Fruit fly (Drosophila melanogaster) whole organism, embryonic: ENCODE data around the gene CG34417.

Source experiments
- Aef1 ChIP-seq: fragments of 200-800 bp; sonication (Bioruptor generic); IDR thresholded peaks from 3 replicates; pipeline ENCODE4 v1.3.6; 2022; ENCODE audit warnings: missing biosample characterization, missing genetic modification characterization
- BEAF-32 ChIP-seq: fragments of 200-800 bp; sonication (Bioruptor generic); optimal IDR thresholded peaks from 3 replicates; lab custom pipeline; 2017; ENCODE audit warnings: missing biosample characterization, missing genetic modification characterization, mild to moderate bottlenecking, moderate library complexity, missing genetic modification reagents
- Bteb2 ChIP-seq: fragments of 200-800 bp; sonication (Bioruptor generic); optimal IDR thresholded peaks from 2 replicates; lab custom pipeline; 2016; ENCODE audit warnings: missing biosample characterization, missing genetic modification characterization
- CG10267 ChIP-seq: fragments of 200-800 bp; sonication (Bioruptor generic); optimal IDR thresholded peaks from 2 replicates; lab custom pipeline; 2018; ENCODE audit warnings: missing biosample characterization, mild to moderate bottlenecking, missing genetic modification characterization, moderate library complexity
- CG10366 ChIP-seq: fragments of 200-800 bp; sonication (Bioruptor generic); IDR thresholded peaks from 2 replicates; pipeline ENCODE4 v1.3.6; 2022; ENCODE audit warnings: missing biosample characterization, missing genetic modification characterization
- CG10959 ChIP-seq: fragments of 200-800 bp; sonication (Bioruptor generic); IDR thresholded peaks from 2 replicates; pipeline ENCODE4 v1.3.6; 2022; ENCODE audit warnings: missing biosample characterization, missing genetic modification characterization
- CG11398 ChIP-seq: fragments of 200-800 bp; sonication (Bioruptor generic); optimal IDR thresholded peaks from 2 replicates; lab custom pipeline; 2016; ENCODE audit warnings: missing biosample characterization, missing genetic modification characterization
- CG12104 ChIP-seq: fragments of 200-800 bp; sonication (Bioruptor generic); optimal IDR thresholded peaks from 3 replicates; lab custom pipeline; 2016; ENCODE audit warnings: missing biosample characterization, missing genetic modification characterization
- CG12155 ChIP-seq: fragments of 200-800 bp; sonication (Bioruptor generic); optimal IDR thresholded peaks from 3 replicates; lab custom pipeline; 2016; ENCODE audit warnings: missing biosample characterization, missing genetic modification characterization
- CG12391 ChIP-seq: fragments of 200-800 bp; sonication (Bioruptor generic); optimal IDR thresholded peaks from 3 replicates; lab custom pipeline; 2018; ENCODE audit warnings: missing biosample characterization, mild to moderate bottlenecking, missing genetic modification characterization, moderate library complexity
- CG13624 ChIP-seq: fragments of 200-800 bp; sonication (Bioruptor generic); optimal IDR thresholded peaks from 2 replicates; lab custom pipeline; 2016; ENCODE audit warnings: missing biosample characterization, missing genetic modification characterization
- CG1602 ChIP-seq: fragments of 200-800 bp; sonication (Bioruptor generic); optimal IDR thresholded peaks from 3 replicates; lab custom pipeline; 2016; ENCODE audit warnings: missing biosample characterization, missing genetic modification characterization
- CG30403 ChIP-seq: fragments of 200-800 bp; sonication (Bioruptor generic); optimal IDR thresholded peaks from 3 replicates; lab custom pipeline; 2016; ENCODE audit warnings: missing biosample characterization, missing genetic modification characterization
- CG31441 ChIP-seq: fragments of 200-800 bp; sonication (Bioruptor generic); IDR thresholded peaks from 2 replicates; pipeline ENCODE4 v1.3.6; 2022; ENCODE audit warnings: missing biosample characterization, missing genetic modification characterization
- CG3163 ChIP-seq: fragments of 200-800 bp; sonication (Bioruptor generic); optimal IDR thresholded peaks from 3 replicates; lab custom pipeline; 2016; ENCODE audit warnings: missing biosample characterization, missing genetic modification characterization
- CG33213 ChIP-seq: fragments of 200-800 bp; sonication (Bioruptor generic); optimal IDR thresholded peaks from 3 replicates; lab custom pipeline; 2016; ENCODE audit warnings: missing biosample characterization, missing genetic modification characterization
- CG4617 ChIP-seq: fragments of 200-800 bp; sonication (Bioruptor generic); optimal IDR thresholded peaks from 3 replicates; lab custom pipeline; 2016; ENCODE audit warnings: missing biosample characterization, missing genetic modification characterization, borderline replicate concordance
- CG4854 ChIP-seq: fragments of 200-800 bp; sonication (Bioruptor generic); optimal IDR thresholded peaks from 2 replicates; lab custom pipeline; 2016; ENCODE audit warnings: missing biosample characterization, missing genetic modification characterization, inconsistent platforms
- CG5180 ChIP-seq: fragments of 200-800 bp; sonication (Bioruptor generic); optimal IDR thresholded peaks from 3 replicates; lab custom pipeline; 2017; ENCODE audit warnings: missing biosample characterization, missing genetic modification characterization, mild to moderate bottlenecking, moderate library complexity, missing genetic modification reagents
- CG8924 ChIP-seq: fragments of 200-800 bp; optimal IDR thresholded peaks from 3 replicates; lab custom pipeline; 2019; ENCODE audit warnings: missing biosample characterization, mild to moderate bottlenecking, missing genetic modification characterization, moderate library complexity
- CG9437 ChIP-seq: fragments of 200-800 bp; sonication (Bioruptor generic); optimal IDR thresholded peaks from 2 replicates; lab custom pipeline; 2018; ENCODE audit warnings: missing biosample characterization, mild to moderate bottlenecking, missing genetic modification characterization
- CG9876 ChIP-seq: fragments of 200-800 bp; sonication (Bioruptor generic); optimal IDR thresholded peaks from 2 replicates; lab custom pipeline; 2016; ENCODE audit warnings: missing biosample characterization, missing genetic modification characterization
- Camta ChIP-seq: fragments of 200-800 bp; sonication (Bioruptor generic); optimal IDR thresholded peaks from 2 replicates; lab custom pipeline; 2016; ENCODE audit warnings: missing biosample characterization, missing genetic modification characterization
- CkIIα-i1 ChIP-seq: fragments of 200-800 bp; sonication (Bioruptor generic); IDR thresholded peaks from 2 replicates; pipeline ENCODE4 v1.3.6; 2022; ENCODE audit warnings: missing biosample characterization, missing genetic modification characterization
- Dad ChIP-seq: fragments of 200-800 bp; sonication (Bioruptor generic); optimal IDR thresholded peaks from 3 replicates; lab custom pipeline; 2016; ENCODE audit warnings: missing biosample characterization, missing genetic modification characterization
- Fer1 ChIP-seq: fragments of 200-800 bp; sonication (Bioruptor generic); optimal IDR thresholded peaks from 2 replicates; lab custom pipeline; 2017; ENCODE audit warnings: missing biosample characterization, mild to moderate bottlenecking, missing genetic modification characterization
- HLH3B ChIP-seq: fragments of 200-800 bp; sonication (Bioruptor generic); IDR thresholded peaks from 2 replicates; pipeline ENCODE4 v1.3.6; 2022; ENCODE audit warnings: missing biosample characterization, missing genetic modification characterization
- Meics ChIP-seq: fragments of 200-800 bp; sonication (Bioruptor generic); optimal IDR thresholded peaks from 2 replicates; lab custom pipeline; 2017; ENCODE audit warnings: missing biosample characterization, mild to moderate bottlenecking, missing genetic modification characterization
- Myb ChIP-seq: fragments of 200-800 bp; sonication (Bioruptor generic); optimal IDR thresholded peaks from 2 replicates; lab custom pipeline; 2016; ENCODE audit warnings: missing biosample characterization, missing genetic modification characterization
- PHDP ChIP-seq: fragments of 200-800 bp; sonication (Bioruptor generic); optimal IDR thresholded peaks from 3 replicates; lab custom pipeline; 2018; ENCODE audit warnings: missing biosample characterization, mild to moderate bottlenecking, missing genetic modification characterization, moderate library complexity
- ato ChIP-seq: fragments of 200-800 bp; sonication (Bioruptor generic); IDR thresholded peaks from 2 replicates; pipeline ENCODE4 v1.3.6; 2022; ENCODE audit warnings: missing biosample characterization, missing genetic modification characterization; ENCODE audit not compliant: partially characterized antibody
- az2 ChIP-seq: fragments of 200-800 bp; sonication (Bioruptor generic); optimal IDR thresholded peaks from 3 replicates; lab custom pipeline; 2016; ENCODE audit warnings: missing biosample characterization, missing genetic modification characterization
- bbx ChIP-seq: fragments of 200-800 bp; sonication (Bioruptor generic); IDR thresholded peaks from 2 replicates; pipeline ENCODE4 v1.3.6; 2022; ENCODE audit warnings: missing biosample characterization, missing genetic modification characterization; ENCODE audit not compliant: partially characterized antibody
- bigmax ChIP-seq: fragments of 200-800 bp; sonication (Bioruptor generic); optimal IDR thresholded peaks from 2 replicates; lab custom pipeline; 2018; ENCODE audit warnings: missing biosample characterization, mild to moderate bottlenecking, missing genetic modification characterization
- chm ChIP-seq: fragments of 200-800 bp; sonication (Bioruptor generic); IDR thresholded peaks from 2 replicates; pipeline ENCODE4 v1.3.6; 2022; ENCODE audit warnings: missing biosample characterization, missing genetic modification characterization
- crol ChIP-seq: fragments of 200-800 bp; sonication (Bioruptor generic); IDR thresholded peaks from 2 replicates; pipeline ENCODE4 v1.3.6; 2022; ENCODE audit warnings: missing biosample characterization, missing genetic modification characterization
- dan ChIP-seq: fragments of 200-800 bp; sonication (Bioruptor generic); IDR thresholded peaks from 2 replicates; pipeline ENCODE4 v1.3.6; 2022; ENCODE audit warnings: missing biosample characterization, missing genetic modification characterization
- emc ChIP-seq: fragments of 200-800 bp; sonication (Bioruptor generic); optimal IDR thresholded peaks from 2 replicates; lab custom pipeline; 2016; ENCODE audit warnings: missing biosample characterization, missing genetic modification characterization
- fd102C ChIP-seq: fragments of 200-800 bp; sonication (Bioruptor generic); optimal IDR thresholded peaks from 2 replicates; lab custom pipeline; 2018; ENCODE audit warnings: missing biosample characterization, mild to moderate bottlenecking, missing genetic modification characterization, moderate library complexity
- gfzf ChIP-seq: fragments of 200-800 bp; sonication (Bioruptor generic); optimal IDR thresholded peaks from 2 replicates; lab custom pipeline; 2016; ENCODE audit warnings: missing biosample characterization, mild to moderate bottlenecking, missing genetic modification characterization, moderate library complexity
- her ChIP-seq: fragments of 200-800 bp; sonication (Bioruptor generic); optimal IDR thresholded peaks from 2 replicates; lab custom pipeline; 2016; ENCODE audit warnings: missing biosample characterization, missing genetic modification characterization
- ind ChIP-seq: fragments of 200-800 bp; sonication (Bioruptor generic); optimal IDR thresholded peaks from 3 replicates; lab custom pipeline; 2016; ENCODE audit warnings: missing biosample characterization, missing genetic modification characterization
- jing ChIP-seq: fragments of 200-800 bp; sonication (Bioruptor generic); optimal IDR thresholded peaks from 2 replicates; lab custom pipeline; 2018; ENCODE audit warnings: missing biosample characterization, mild to moderate bottlenecking, missing genetic modification characterization
- kah ChIP-seq: fragments of 200-800 bp; sonication (Bioruptor generic); optimal IDR thresholded peaks from 2 replicates; lab custom pipeline; 2018; ENCODE audit warnings: missing biosample characterization, mild to moderate bottlenecking, missing genetic modification characterization
- repo ChIP-seq: fragments of 200-800 bp; sonication (Bioruptor generic); optimal IDR thresholded peaks from 2 replicates; lab custom pipeline; 2016; ENCODE audit warnings: missing biosample characterization, missing genetic modification characterization
- slbo ChIP-seq: fragments of 200-800 bp; sonication (Bioruptor generic); IDR thresholded peaks from 2 replicates; pipeline ENCODE4 v1.3.6; 2022; ENCODE audit warnings: missing biosample characterization, missing genetic modification characterization
- tgo ChIP-seq: fragments of 200-800 bp; sonication (Bioruptor generic); IDR thresholded peaks from 3 replicates; pipeline ENCODE4 v1.3.6; 2022; ENCODE audit warnings: missing biosample characterization, missing genetic modification characterization
- trem ChIP-seq: fragments of 200-800 bp; optimal IDR thresholded peaks from 3 replicates; lab custom pipeline; 2019; ENCODE audit warnings: missing biosample characterization, mild to moderate bottlenecking, missing genetic modification characterization, moderate library complexity
- trh ChIP-seq: fragments of 200-800 bp; sonication (Bioruptor generic); optimal IDR thresholded peaks from 2 replicates; lab custom pipeline; 2016; ENCODE audit warnings: missing biosample characterization, missing genetic modification characterization
- tx ChIP-seq: fragments of 200-800 bp; sonication (Bioruptor generic); optimal IDR thresholded peaks from 2 replicates; lab custom pipeline; 2016; ENCODE audit warnings: missing biosample characterization, missing genetic modification characterization
- unpg ChIP-seq: fragments of 200-800 bp; sonication (Bioruptor generic); optimal IDR thresholded peaks from 3 replicates; lab custom pipeline; 2018; ENCODE audit warnings: missing biosample characterization, mild to moderate bottlenecking, missing genetic modification characterization, moderate library complexity
- zfh1 ChIP-seq: fragments of 200-800 bp; sonication (Bioruptor generic); IDR thresholded peaks from 3 replicates; pipeline ENCODE4 v1.3.6; 2022; ENCODE audit warnings: missing biosample characterization, missing genetic modification characterization

CG34417 gene

DNA sequence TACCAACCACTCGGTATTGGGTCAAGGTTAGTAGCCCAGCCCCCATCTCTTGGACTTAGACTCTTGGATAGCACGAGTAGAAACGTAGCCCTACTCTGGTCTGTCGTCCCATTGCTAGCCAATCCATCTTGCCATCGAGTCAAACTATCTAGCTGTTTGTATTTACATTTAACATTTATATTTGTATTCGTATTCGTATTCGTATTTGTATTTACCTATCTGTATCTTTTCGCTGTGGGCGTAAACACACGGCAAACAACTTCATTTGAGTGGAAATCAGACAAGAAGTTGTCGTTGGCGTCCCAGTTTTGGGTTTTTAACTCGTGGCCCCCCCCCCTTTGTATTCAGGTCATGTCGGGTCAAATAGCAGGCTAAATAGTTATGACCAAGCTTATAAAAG, 73.7 kb downstream of the CG34417 start (continued):
- TF ChIP-seq CG33213 (GFP tag; lab: Kevin White, UChicago) (peak; percentile 22), Dad (GFP tag; lab: Kevin White, UChicago) (no peak), trem (tag; lab: Kevin White, UChicago) (peak; percentile 5), ind (no peak), gfzf (GFP tag; lab: Kevin White, UChicago) (no peak), crol (no peak), tgo (GFP tag; lab: Robert Waterston, UW) (no peak), trh (GFP tag; lab: Kevin White, UChicago) (no peak), CG12155 (GFP tag; lab: Kevin White, UChicago) (no peak), ato (GFP tag; lab: Robert Waterston, UW) (no peak), emc (GFP tag; lab: Kevin White, UChicago) (no peak), jing (no peak), tx (no peak), CG10366 (GFP tag; lab: Robert Waterston, UW) (no peak), BEAF-32 (GFP tag; lab: Kevin White, UChicago) (no peak), Fer1 (peak; percentile 50), CG4854 (GFP tag; lab: Kevin White, UChicago) (peak; percentile 5), Myb (no peak), CG3163 (no peak), Aef1 (no peak), CG12391 (tag; lab: Kevin White, UChicago) (peak; percentile 3), zfh1 (GFP tag; lab: Robert Waterston, UW) (no peak), HLH3B (GFP tag; lab: Robert Waterston, UW) (no peak; the same call in 1 of the 2 replicates), az2 (GFP tag; lab: Kevin White, UChicago) (no peak), bigmax (GFP tag; lab: Kevin White, UChicago) (no peak), CG5180 (GFP tag; lab: Kevin White, UChicago) (peak; percentile 29), slbo (GFP tag; lab: Robert Waterston, UW) (no peak), kah (no peak), dan (GFP tag; lab: Robert Waterston, UW) (no peak), CG11398 (GFP tag; lab: Kevin White, UChicago) (peak; percentile 14), chm (GFP tag; lab: Robert Waterston, UW) (peak; percentile 39; the same call in 1 of the 2 replicates), unpg (GFP tag; lab: Kevin White, UChicago) (peak; percentile 62), Bteb2 (GFP tag; lab: Kevin White, UChicago) (no peak), bbx (GFP tag; lab: Robert Waterston, UW) (no peak), CG31441 (GFP tag; lab: Robert Waterston, UW) (peak; percentile 25; the same call in 1 of the 2 replicates), CG9876 (GFP tag; lab: Kevin White, UChicago) (no peak), fd102C (GFP tag; lab: Kevin White, UChicago) (no peak), CG13624 (GFP tag; lab: Kevin White, UChicago) (no peak), CG10959 (GFP tag; lab: Robert Waterston, UW) (no peak), Camta (GFP tag; lab: Kevin White, UChicago) (no peak), Meics (GFP tag; lab: Kevin White, UChicago) (peak; percentile 50), her (no peak), CG1602 (GFP tag; lab: Kevin White, UChicago) (no peak), CG4617 (GFP tag; lab: Kevin White, UChicago) (no peak), PHDP (tag; lab: Kevin White, UChicago) (peak; percentile 50), CG12104 (GFP tag; lab: Kevin White, UChicago) (peak; percentile 16), CG9437 (GFP tag; lab: Kevin White, UChicago) (no peak), CG8924 (tag; lab: Kevin White, UChicago) (peak; percentile 16), repo (GFP tag; lab: Kevin White, UChicago) (no peak), CG30403 (GFP tag; lab: Kevin White, UChicago) (no peak), CG10267 (tag; lab: Kevin White, UChicago) (no peak), CkIIα-i1 (GFP tag; lab: Robert Waterston, UW) (no peak)
